Worm (Caenorhabditis elegans): ENCODE results near the gene cnx-1.

- TF ChIP-seq nhr-11 (tag; optimal IDR thresholded peaks at IDR 0.05) (no peak), lsy-2 (tag; optimal IDR thresholded peaks at IDR 0.05) (no peak)
Measured at ce11 chrIII:9789083-9789482, 27.9 kb downstream of the cnx-1 start.
